Worm (Caenorhabditis elegans) whole organism, L1 larva: ENCODE data around the gene R193.2.

Source experiments
- C04F5.9 ChIP-seq: sonication (generic microtip); optimal IDR thresholded peaks from 2 replicates; lab custom pipeline; 2016; ENCODE audit warnings: missing genetic modification characterization, missing compliant biosample characterization
- C34B4.2 ChIP-seq: sonication (generic microtip); optimal IDR thresholded peaks from 2 replicates; lab custom pipeline; 2017; ENCODE audit warnings: mild to moderate bottlenecking, missing genetic modification characterization, missing compliant biosample characterization
- F16B12.6 ChIP-seq: fragments of 150-350 bp; optimal IDR thresholded peaks from 2 replicates; lab custom pipeline; 2014; ENCODE audit warnings: missing biosample characterization, missing genetic modification characterization
- alr-1 ChIP-seq: fragments of 200-800 bp; sonication (Bioruptor generic); optimal IDR thresholded peaks from 2 replicates; lab custom pipeline; 2018; ENCODE audit warnings: borderline replicate concordance, mild to moderate bottlenecking, missing genetic modification characterization, missing compliant biosample characterization
- blmp-1 ChIP-seq: fragments of 150-350 bp; optimal IDR thresholded peaks from 2 replicates; lab custom pipeline; 2014; ENCODE audit warnings: missing biosample characterization, missing genetic modification characterization
- ceh-82 ChIP-seq, 3 experiments: fragments of 150-350 bp in 1 of 3; sonication (generic microtip) in 2 of 3; optimal IDR thresholded peaks; 2 replicates each; lab custom pipeline; 2014 to 2017; ENCODE audit warnings: missing biosample characterization in 3 of 3, missing genetic modification characterization in 3 of 3
- ceh-88 ChIP-seq: fragments of 200-800 bp; sonication (Bioruptor generic); IDR thresholded peaks from 2 replicates; pipeline ENCODE4 v1.3.6; 2022; ENCODE audit warnings: missing genetic modification characterization, missing compliant biosample characterization
- ceh-90 ChIP-seq: sonication (generic microtip); optimal IDR thresholded peaks from 2 replicates; lab custom pipeline; 2016; ENCODE audit warnings: missing genetic modification characterization, missing compliant biosample characterization
- ces-1 ChIP-seq: fragments of 150-350 bp; optimal IDR thresholded peaks from 2 replicates; lab custom pipeline; 2014; ENCODE audit warnings: missing biosample characterization, missing genetic modification reagents, missing genetic modification characterization
- efl-1 ChIP-seq, 4 experiments: fragments of 150-350 bp; optimal IDR thresholded peaks in 3 of 4; peaks in 1 of 4; 1 replicate in 1 of 4; 2 replicates in 3 of 4; lab custom pipeline; 2014; ENCODE audit warnings: missing biosample characterization in 2 of 4, missing genetic modification characterization in 2 of 4, missing genetic modification reagents in 2 of 4
- ets-5 ChIP-seq: fragments of 200-800 bp; sonication (Bioruptor generic); IDR thresholded peaks from 2 replicates; pipeline ENCODE4 v1.3.6; 2022; ENCODE audit warnings: missing genetic modification characterization, missing compliant biosample characterization
- grh-1 ChIP-seq: fragments of 200-800 bp; sonication (Bioruptor generic); IDR thresholded peaks from 2 replicates; pipeline ENCODE4 v1.3.6; 2022; ENCODE audit warnings: missing genetic modification reagents, missing genetic modification characterization, missing compliant biosample characterization
- hpl-2 ChIP-seq: fragments of 150-350 bp; optimal IDR thresholded peaks from 2 replicates; lab custom pipeline; 2014; ENCODE audit warnings: missing biosample characterization, missing genetic modification reagents, missing genetic modification characterization
- isw-1 ChIP-seq: fragments of 200-800 bp; sonication (Bioruptor generic); IDR thresholded peaks from 2 replicates; pipeline ENCODE4 v1.3.6; 2022; ENCODE audit warnings: missing genetic modification characterization, missing compliant biosample characterization
- jun-1 ChIP-seq: fragments of 150-350 bp; optimal IDR thresholded peaks from 2 replicates; lab custom pipeline; 2014; ENCODE audit warnings: missing biosample characterization, missing genetic modification reagents, missing genetic modification characterization
- lin-15B ChIP-seq: fragments of 150-350 bp; sonication (generic microtip); optimal IDR thresholded peaks from 3 replicates; lab custom pipeline; 2014; ENCODE audit warnings: missing biosample characterization, missing genetic modification characterization
- lin-35 ChIP-seq, 2 experiments: fragments of 150-350 bp; optimal IDR thresholded peaks; 2 replicates each; lab custom pipeline; 2014; ENCODE audit warnings: missing biosample characterization in 2 of 2, missing genetic modification characterization in 2 of 2, missing genetic modification reagents in 2 of 2
- lin-39 ChIP-seq: fragments of 150-350 bp; optimal IDR thresholded peaks from 2 replicates; lab custom pipeline; 2014; ENCODE audit warnings: missing biosample characterization, missing genetic modification reagents, missing genetic modification characterization
- lir-3 ChIP-seq: sonication (generic microtip); optimal IDR thresholded peaks from 2 replicates; lab custom pipeline; 2016; ENCODE audit warnings: mild to moderate bottlenecking, missing genetic modification characterization, moderate library complexity, missing compliant biosample characterization; ENCODE audit not compliant: poor library complexity
- lsy-2 ChIP-seq, 2 experiments: fragments of 150-350 bp; optimal IDR thresholded peaks; 2 replicates each; lab custom pipeline; 2014; ENCODE audit warnings: missing biosample characterization in 2 of 2, missing genetic modification characterization in 2 of 2
- mab-9 ChIP-seq: fragments of 200-800 bp; sonication (Bioruptor generic); IDR thresholded peaks from 2 replicates; pipeline ENCODE4 v1.3.6; 2022; ENCODE audit warnings: missing genetic modification reagents, missing genetic modification characterization, missing compliant biosample characterization
- mdl-1 ChIP-seq, 2 experiments: fragments of 150-350 bp; optimal IDR thresholded peaks; 2 replicates each; lab custom pipeline; 2014 to 2017; ENCODE audit warnings: missing biosample characterization in 2 of 2, missing genetic modification characterization in 2 of 2, inconsistent platforms in 1 of 2
- mep-1 ChIP-seq: fragments of 150-350 bp; optimal IDR thresholded peaks from 2 replicates; lab custom pipeline; 2014; ENCODE audit warnings: missing biosample characterization, missing genetic modification characterization
- nhr-11 ChIP-seq: fragments of 150-350 bp; optimal IDR thresholded peaks from 2 replicates; lab custom pipeline; 2014; ENCODE audit warnings: missing biosample characterization, missing genetic modification characterization
- nhr-20 ChIP-seq: sonication (generic microtip); optimal IDR thresholded peaks from 2 replicates; lab custom pipeline; 2016; ENCODE audit warnings: mild to moderate bottlenecking, missing genetic modification characterization, missing compliant biosample characterization
- nhr-47 ChIP-seq: sonication (generic microtip); optimal IDR thresholded peaks from 2 replicates; lab custom pipeline; 2016; ENCODE audit warnings: mild to moderate bottlenecking, missing genetic modification characterization, moderate library complexity, missing compliant biosample characterization
- nhr-71 ChIP-seq: sonication (generic microtip); optimal IDR thresholded peaks from 2 replicates; lab custom pipeline; 2016; ENCODE audit warnings: mild to moderate bottlenecking, missing genetic modification characterization, moderate library complexity, missing compliant biosample characterization
- nhr-77 ChIP-seq: fragments of 150-350 bp; optimal IDR thresholded peaks from 2 replicates; lab custom pipeline; 2014; ENCODE audit warnings: missing biosample characterization, missing genetic modification characterization
- nhr-85 ChIP-seq: sonication (generic microtip); peaks from one replicate; lab custom pipeline; 2016; ENCODE audit warnings: missing genetic modification characterization, inconsistent platforms, missing compliant biosample characterization
- nhr-90 ChIP-seq: sonication (generic microtip); optimal IDR thresholded peaks from 2 replicates; lab custom pipeline; 2016; ENCODE audit warnings: mild to moderate bottlenecking, missing genetic modification characterization, missing compliant biosample characterization; ENCODE audit not compliant: poor library complexity
- pag-3 ChIP-seq: sonication (generic microtip); optimal IDR thresholded peaks from 2 replicates; lab custom pipeline; 2017; ENCODE audit warnings: missing genetic modification characterization, mild to moderate bottlenecking, missing compliant biosample characterization, antibody characterized with exemption, borderline replicate concordance; ENCODE audit not compliant: insufficient read depth
- rnt-1 ChIP-seq: sonication (generic microtip); optimal IDR thresholded peaks from 2 replicates; lab custom pipeline; 2016; ENCODE audit warnings: mild to moderate bottlenecking, missing genetic modification characterization, moderate library complexity, missing compliant biosample characterization
- skn-1 ChIP-seq: fragments of 150-350 bp; optimal IDR thresholded peaks from 2 replicates; lab custom pipeline; 2014; ENCODE audit warnings: missing biosample characterization, missing genetic modification characterization
- snpc-4 ChIP-seq: fragments of 150-350 bp; optimal IDR thresholded peaks from 2 replicates; lab custom pipeline; 2014; ENCODE audit warnings: missing biosample characterization, missing genetic modification characterization
- snu-23 ChIP-seq: sonication (generic microtip); optimal IDR thresholded peaks from 2 replicates; lab custom pipeline; 2016; ENCODE audit warnings: missing genetic modification characterization, missing compliant biosample characterization
- swsn-7 ChIP-seq: sonication (generic microtip); optimal IDR thresholded peaks from 2 replicates; lab custom pipeline; 2016; ENCODE audit warnings: missing genetic modification characterization, missing compliant biosample characterization
- tbx-2 ChIP-seq: sonication (generic microtip); optimal IDR thresholded peaks from 2 replicates; lab custom pipeline; 2016; ENCODE audit warnings: missing genetic modification characterization, missing compliant biosample characterization
- unc-130 ChIP-seq: fragments of 150-350 bp; optimal IDR thresholded peaks from 2 replicates; lab custom pipeline; 2017; ENCODE audit warnings: missing biosample characterization, missing genetic modification characterization, inconsistent platforms
- unc-30 ChIP-seq: sonication (generic microtip); optimal IDR thresholded peaks from 2 replicates; lab custom pipeline; 2017; ENCODE audit warnings: missing biosample characterization, missing genetic modification characterization
- unc-62 ChIP-seq: fragments of 150-350 bp; optimal IDR thresholded peaks from 2 replicates; lab custom pipeline; 2014; ENCODE audit warnings: missing biosample characterization, missing genetic modification reagents, missing genetic modification characterization
- unc-86 ChIP-seq: sonication (generic microtip); optimal IDR thresholded peaks from 2 replicates; lab custom pipeline; 2016; ENCODE audit warnings: missing genetic modification characterization, missing compliant biosample characterization
- vab-15 ChIP-seq: sonication (generic microtip); optimal IDR thresholded peaks from 2 replicates; lab custom pipeline; 2017; ENCODE audit warnings: missing genotype, mild to moderate bottlenecking, missing genetic modification characterization, missing compliant biosample characterization
- xbp-1 ChIP-seq: sonication (generic microtip); optimal IDR thresholded peaks from 2 replicates; lab custom pipeline; 2016; ENCODE audit warnings: missing genetic modification characterization, missing compliant biosample characterization
- zag-1 ChIP-seq: fragments of 150-350 bp; optimal IDR thresholded peaks from 2 replicates; lab custom pipeline; 2014; ENCODE audit warnings: missing biosample characterization, missing genetic modification characterization
- zip-4 ChIP-seq: fragments of 200-800 bp; sonication (Bioruptor generic); optimal IDR thresholded peaks from 2 replicates; lab custom pipeline; 2018; ENCODE audit warnings: mild to moderate bottlenecking, missing genetic modification characterization, moderate library complexity, missing compliant biosample characterization

Gene R193.2

ce11 chrX:1103702-1104262, 44.6 kb downstream of the R193.2 start, which contains the start of gene ife-4 (continued):
- TF ChIP-seq grh-1 (GFP tag; lab: Robert Waterston, UW) (no peak), nhr-85 (no peak), unc-86 (tag; lab: Kevin White, UChicago) (peak; percentile 39), alr-1 (tag; lab: Kevin White, UChicago) (no peak), ces-1 (GFP tag; lab: Kevin White, UChicago) (no peak), xbp-1 (tag; lab: Kevin White, UChicago) (no peak), C34B4.2 (tag; lab: Kevin White, UChicago) (no peak), snpc-4 (tag; lab: Kevin White, UChicago) (no peak), nhr-90 (no peak), isw-1 (GFP tag; lab: Robert Waterston, UW) (no peak), unc-130 (tag; lab: Kevin White, UChicago) (no peak)

DNA sequence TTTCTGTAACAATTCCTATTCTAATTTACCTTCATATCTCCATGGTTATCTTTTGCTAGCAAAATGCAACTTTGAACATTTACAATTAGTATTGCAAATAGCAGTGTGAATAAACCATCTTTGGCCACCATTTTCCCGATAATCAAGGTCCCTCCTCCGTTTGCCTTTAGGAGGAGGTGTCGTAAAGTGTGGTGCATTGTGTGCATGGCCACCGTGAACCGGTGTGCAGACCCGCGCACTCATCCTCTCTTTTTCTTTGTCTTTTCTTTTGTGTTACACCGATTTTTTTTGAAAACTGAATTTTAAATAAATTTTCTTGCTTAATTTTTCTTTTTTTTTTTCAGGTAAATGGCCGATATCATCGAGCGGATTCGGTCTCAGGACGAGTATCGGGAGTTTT, 51.6 kb downstream of the R193.2 start, which contains the start of the genes pigx-1 and rme-6:
pigx-1 (minus strand) TSS at position 206 of the 400 bp plus-strand sequence.
rme-6 (plus strand) TSS at position 345 of the 400 bp plus-strand sequence.
- TF ChIP-seq ceh-88 (GFP tag; lab: Robert Waterston, UW) (no peak), skn-1 (peak; percentile 40), blmp-1 (tag; lab: Kevin White, UChicago) (peak; percentile 18), zip-4 (GFP tag; lab: Kevin White, UChicago) (no peak), nhr-47 (tag; lab: Kevin White, UChicago) (peak; percentile 36), xbp-1 (tag; lab: Kevin White, UChicago) (peak; percentile 1), zag-1 (no peak), F16B12.6 (tag; lab: Kevin White, UChicago) (peak; percentile 83), snu-23 (peak; percentile 55), ceh-82 (tag; optimal IDR thresholded peaks at IDR 0.05; lab: Kevin White, UChicago) (peak in 1 of 3 experiments; percentile 28), rnt-1 (tag; lab: Kevin White, UChicago) (peak; percentile 3), tbx-2 (tag; lab: Kevin White, UChicago) (no peak), lsy-2 (tag; optimal IDR thresholded peaks at IDR 0.05; lab: Kevin White, UChicago) (peak in 1 of 2 experiments; percentile 39), nhr-71 (tag; lab: Kevin White, UChicago) (peak; percentile 34), mdl-1 (tag; optimal IDR thresholded peaks at IDR 0.05; lab: Kevin White, UChicago) (peak in 1 of 2 experiments; percentile 31), nhr-20 (tag; lab: Kevin White, UChicago) (no peak), nhr-77 (no peak), efl-1 (optimal IDR thresholded peaks at IDR 0.05; lab: Kevin White, UChicago) (peak; percentile 13 to 14), efl-1 (GFP tag; optimal IDR thresholded peaks at IDR 0.05 in 1 of 2; lab: Kevin White, UChicago) (peak in 1 of 2 experiments; percentile 45), lin-35 (GFP tag; optimal IDR thresholded peaks at IDR 0.05; lab: Kevin White, UChicago) (peak in 1 of 2 experiments; percentile 6), nhr-11 (tag; lab: Kevin White, UChicago) (no peak), swsn-7 (tag; lab: Kevin White, UChicago) (peak; percentile 18), mep-1 (tag; lab: Kevin White, UChicago) (peak; percentile 51)

DNA sequence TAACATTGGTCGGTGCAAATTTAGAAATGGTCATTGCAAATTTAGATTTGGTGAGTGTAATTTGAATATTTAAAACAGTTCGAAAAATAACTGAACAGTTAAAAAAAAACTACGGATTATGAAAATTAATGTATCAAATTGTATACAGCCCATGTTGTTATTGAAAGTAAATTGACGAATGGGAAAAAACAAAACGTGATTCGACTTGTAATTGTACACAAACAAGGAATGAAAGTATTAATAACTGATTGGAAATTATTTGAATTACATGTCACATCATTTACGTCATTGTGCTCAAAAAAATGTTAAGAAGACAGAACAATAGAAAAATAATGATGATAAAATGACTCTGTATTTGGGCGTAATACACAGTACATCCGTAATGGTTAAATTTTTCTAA, 54.1 kb downstream of the R193.2 start:
- peak; percentile 16 for TF ChIP-seq nhr-85
- peak; percentile 16 for TF ChIP-seq lin-39 (tag; lab: Kevin White, UChicago)
- no peak for TF ChIP-seq lin-35 (GFP tag; optimal IDR thresholded peaks at IDR 0.05; lab: Kevin White, UChicago)
- TF ChIP-seq ceh-90 (tag; lab: Kevin White, UChicago) = no peak

DNA sequence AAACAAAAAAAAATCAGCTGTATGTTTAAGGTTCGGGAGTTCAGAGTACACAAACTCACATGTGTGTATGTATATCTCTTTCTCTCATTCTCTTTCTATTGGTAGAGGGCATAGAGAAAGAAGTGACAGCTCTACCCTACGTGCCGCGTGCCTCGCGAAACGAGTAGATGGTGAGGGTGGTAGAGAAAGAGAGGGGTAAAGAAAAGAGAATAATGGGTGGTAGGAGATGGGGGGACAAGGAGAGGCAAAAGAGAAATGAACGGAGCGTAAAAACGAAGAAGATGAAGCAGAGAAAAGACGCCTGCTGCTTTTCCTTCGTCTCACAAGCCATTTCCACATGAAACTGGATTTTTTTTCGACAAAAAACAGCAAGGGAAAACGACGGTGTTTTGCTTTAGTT, 55.2 kb downstream of the R193.2 start:
- TF ChIP-seq vab-15 (tag; lab: Kevin White, UChicago) = peak; percentile 56
- TF ChIP-seq snpc-4 (tag; lab: Kevin White, UChicago) = peak; percentile 49
- TF ChIP-seq C04F5.9 (tag; lab: Kevin White, UChicago) = peak; percentile 63
- peak; percentile 96 for TF ChIP-seq blmp-1 (tag; lab: Kevin White, UChicago)
- no peak for TF ChIP-seq unc-62
- peak; percentile 70 for TF ChIP-seq lir-3 (tag; lab: Kevin White, UChicago)
- TF ChIP-seq ceh-88 (GFP tag; lab: Robert Waterston, UW) = peak; percentile 74
- peak; percentile 95 for TF ChIP-seq nhr-20 (tag; lab: Kevin White, UChicago)
- no peak for TF ChIP-seq unc-30
- TF ChIP-seq F16B12.6 (tag; lab: Kevin White, UChicago) = peak; percentile 27
- peak; percentile 19 for TF ChIP-seq zip-4 (GFP tag; lab: Kevin White, UChicago)
- peak; percentile 66 for TF ChIP-seq mab-9 (GFP tag; lab: Robert Waterston, UW)
- TF ChIP-seq skn-1 = peak; percentile 98
- TF ChIP-seq jun-1 = peak; percentile 89
- TF ChIP-seq hpl-2 (GFP tag; lab: Kevin White, UChicago) = peak; percentile 59
- peak; percentile 96 for TF ChIP-seq nhr-85
- TF ChIP-seq ets-5 (GFP tag; lab: Robert Waterston, UW) = no peak
- TF ChIP-seq C34B4.2 (tag; lab: Kevin White, UChicago) = no peak
- no peak for TF ChIP-seq lin-15B (tag; lab: Kevin White, UChicago)
- peak; percentile 51 for TF ChIP-seq pag-3 (tag; lab: Kevin White, UChicago)
